Worm (Caenorhabditis elegans) whole organism, L2 larva: Measurements from ENCODE around the gene C14C10.2.

ENCODE experiments used
- C34F6.9 ChIP-seq: fragments of 150-350 bp; optimal IDR thresholded peaks from 2 replicates; lab custom pipeline; 2014; ENCODE audit warnings: missing biosample characterization, missing genetic modification characterization
- F13H6.1 ChIP-seq: sonication (generic microtip); optimal IDR thresholded peaks from 2 replicates; lab custom pipeline; 2016; ENCODE audit warnings: missing genetic modification characterization, missing compliant biosample characterization
- R02D3.7 ChIP-seq: fragments of 150-350 bp; optimal IDR thresholded peaks from 2 replicates; lab custom pipeline; 2014; ENCODE audit warnings: missing biosample characterization, missing genetic modification characterization
- Y55F3AM.14 ChIP-seq: fragments of 200-800 bp; sonication (Bioruptor generic); optimal IDR thresholded peaks from 2 replicates; lab custom pipeline; 2018; ENCODE audit warnings: mild to moderate bottlenecking, missing genetic modification characterization, missing compliant biosample characterization
- alr-1 ChIP-seq: fragments of 150-350 bp; optimal IDR thresholded peaks from 2 replicates; lab custom pipeline; 2014; ENCODE audit warnings: missing biosample characterization, missing genetic modification characterization
- aly-2 ChIP-seq: fragments of 150-350 bp; optimal IDR thresholded peaks from 2 replicates; lab custom pipeline; 2014; ENCODE audit warnings: missing biosample characterization, missing genetic modification characterization
- ama-1 ChIP-seq: fragments of 150-350 bp; optimal IDR thresholded peaks from 2 replicates; lab custom pipeline; 2018; ENCODE audit warnings: inconsistent platforms
- blmp-1 ChIP-seq: sonication (generic microtip); optimal IDR thresholded peaks from 2 replicates; lab custom pipeline; 2017; ENCODE audit warnings: missing genetic modification characterization, mild to moderate bottlenecking, missing compliant biosample characterization, antibody characterized with exemption, moderate library complexity; ENCODE audit not compliant: insufficient read depth
- ceh-16 ChIP-seq: fragments of 150-350 bp; optimal IDR thresholded peaks from 2 replicates; lab custom pipeline; 2014; ENCODE audit warnings: missing biosample characterization, missing genetic modification characterization
- dmd-4 ChIP-seq: sonication (generic microtip); optimal IDR thresholded peaks from 2 replicates; lab custom pipeline; 2017; ENCODE audit warnings: missing biosample characterization, missing genetic modification characterization
- egl-27 ChIP-seq: sonication (generic microtip); optimal IDR thresholded peaks from 3 replicates; lab custom pipeline; 2017; ENCODE audit warnings: missing biosample characterization, missing genetic modification reagents, missing genetic modification characterization
- elt-1 ChIP-seq: fragments of 150-350 bp; optimal IDR thresholded peaks from 2 replicates; lab custom pipeline; 2014; ENCODE audit warnings: missing biosample characterization, missing genetic modification characterization
- elt-3 ChIP-seq: sonication (generic microtip); optimal IDR thresholded peaks from 2 replicates; lab custom pipeline; 2017; ENCODE audit warnings: missing biosample characterization, missing genetic modification characterization
- fos-1 ChIP-seq: fragments of 150-350 bp; optimal IDR thresholded peaks from 2 replicates; lab custom pipeline; 2014; ENCODE audit warnings: missing biosample characterization, missing genetic modification characterization
- gmeb-1 ChIP-seq: fragments of 150-350 bp; optimal IDR thresholded peaks from 2 replicates; lab custom pipeline; 2014; ENCODE audit warnings: missing biosample characterization, missing genetic modification characterization
- lin-11 ChIP-seq: fragments of 150-350 bp; sonication (generic microtip); optimal IDR thresholded peaks from 2 replicates; lab custom pipeline; 2014; ENCODE audit warnings: missing biosample characterization, missing genetic modification characterization, inconsistent platforms, mixed read lengths
- lin-13 ChIP-seq: fragments of 150-350 bp; optimal IDR thresholded peaks from 2 replicates; lab custom pipeline; 2014; ENCODE audit warnings: missing biosample characterization, missing genetic modification reagents, missing genetic modification characterization
- lin-39 ChIP-seq: fragments of 150-350 bp; optimal IDR thresholded peaks from 2 replicates; lab custom pipeline; 2014; ENCODE audit warnings: missing biosample characterization, missing genetic modification reagents, missing genetic modification characterization
- lsy-2 ChIP-seq, 2 experiments: fragments of 150-350 bp in 1 of 2; sonication (generic microtip) in 1 of 2; optimal IDR thresholded peaks; 2 replicates each; lab custom pipeline; 2014 to 2017; ENCODE audit warnings: missing biosample characterization in 2 of 2, missing genetic modification characterization in 2 of 2
- mab-5 ChIP-seq: fragments of 150-350 bp; optimal IDR thresholded peaks from 2 replicates; lab custom pipeline; 2014; ENCODE audit warnings: missing biosample characterization, missing genetic modification characterization
- mbf-1 ChIP-seq: sonication (generic microtip); optimal IDR thresholded peaks from 2 replicates; lab custom pipeline; 2017; ENCODE audit warnings: missing biosample characterization, missing genetic modification characterization
- mdl-1 ChIP-seq, 2 experiments: fragments of 150-350 bp in 1 of 2; sonication (generic microtip) in 1 of 2; optimal IDR thresholded peaks; 2 replicates each; lab custom pipeline; 2017; ENCODE audit warnings: missing biosample characterization in 2 of 2, missing genetic modification characterization in 2 of 2
- nhr-10 ChIP-seq: sonication (generic microtip); optimal IDR thresholded peaks from 2 replicates; lab custom pipeline; 2017; ENCODE audit warnings: missing biosample characterization, missing genetic modification characterization
- nhr-11 ChIP-seq: fragments of 150-350 bp; optimal IDR thresholded peaks from 2 replicates; lab custom pipeline; 2014; ENCODE audit warnings: missing biosample characterization, missing genetic modification characterization
- nhr-12 ChIP-seq: fragments of 150-350 bp; optimal IDR thresholded peaks from 2 replicates; lab custom pipeline; 2014; ENCODE audit warnings: missing biosample characterization, missing genetic modification characterization
- nhr-129 ChIP-seq: fragments of 150-350 bp; optimal IDR thresholded peaks from 2 replicates; lab custom pipeline; 2014; ENCODE audit warnings: missing biosample characterization, missing genetic modification characterization
- nhr-21 ChIP-seq: fragments of 150-350 bp; optimal IDR thresholded peaks from 2 replicates; lab custom pipeline; 2014; ENCODE audit warnings: missing biosample characterization, missing genetic modification characterization
- nhr-23 ChIP-seq: fragments of 150-350 bp; optimal IDR thresholded peaks from 2 replicates; lab custom pipeline; 2014; ENCODE audit warnings: missing biosample characterization, missing genetic modification reagents, missing genetic modification characterization
- nhr-237 ChIP-seq: fragments of 150-350 bp; optimal IDR thresholded peaks from 2 replicates; lab custom pipeline; 2014; ENCODE audit warnings: missing biosample characterization, missing genetic modification characterization
- nhr-25 ChIP-seq: fragments of 150-350 bp; sonication (generic microtip); optimal IDR thresholded peaks from 3 replicates; lab custom pipeline; 2014; ENCODE audit warnings: missing biosample characterization, missing genetic modification characterization
- nhr-6 ChIP-seq: fragments of 150-350 bp; optimal IDR thresholded peaks from 2 replicates; lab custom pipeline; 2014; ENCODE audit warnings: missing biosample characterization, missing genetic modification characterization
- nhr-77 ChIP-seq: fragments of 150-350 bp; optimal IDR thresholded peaks from 2 replicates; lab custom pipeline; 2014; ENCODE audit warnings: missing biosample characterization, missing genetic modification characterization
- peb-1 ChIP-seq: fragments of 150-350 bp; optimal IDR thresholded peaks from 2 replicates; lab custom pipeline; 2014; ENCODE audit warnings: missing biosample characterization, missing genetic modification characterization
- sem-4 ChIP-seq: fragments of 150-350 bp; optimal IDR thresholded peaks from 2 replicates; lab custom pipeline; 2014; ENCODE audit warnings: missing biosample characterization, missing genetic modification reagents, missing genetic modification characterization
- skn-1 ChIP-seq: sonication (generic microtip); optimal IDR thresholded peaks from 2 replicates; lab custom pipeline; 2017; ENCODE audit warnings: missing biosample characterization, missing genetic modification characterization
- sma-3 ChIP-seq: sonication (generic microtip); optimal IDR thresholded peaks from 2 replicates; lab custom pipeline; 2016; ENCODE audit warnings: missing genetic modification reagents, missing genetic modification characterization, missing compliant biosample characterization
- sma-9 ChIP-seq, 2 experiments: fragments of 150-350 bp in 1 of 2; sonication (generic microtip) in 1 of 2; optimal IDR thresholded peaks; 2 replicates each; lab custom pipeline; 2014 to 2016; ENCODE audit warnings: missing genetic modification characterization in 2 of 2, mild to moderate bottlenecking in 1 of 2, missing biosample characterization in 1 of 2, missing compliant biosample characterization in 1 of 2, missing genetic modification reagents in 1 of 2, moderate library complexity in 1 of 2
- snpc-4 ChIP-seq: fragments of 150-350 bp; optimal IDR thresholded peaks from 2 replicates; lab custom pipeline; 2014; ENCODE audit warnings: missing biosample characterization, missing genetic modification characterization
- unc-39 ChIP-seq: fragments of 150-350 bp; optimal IDR thresholded peaks from 2 replicates; lab custom pipeline; 2014; ENCODE audit warnings: missing biosample characterization, missing genetic modification characterization
- unc-55 ChIP-seq: fragments of 150-350 bp; sonication (generic microtip); optimal IDR thresholded peaks from 3 replicates; lab custom pipeline; 2014; ENCODE audit warnings: missing biosample characterization, missing genetic modification reagents, missing genetic modification characterization
- unc-62 ChIP-seq: fragments of 150-350 bp; optimal IDR thresholded peaks from 2 replicates; lab custom pipeline; 2014; ENCODE audit warnings: missing biosample characterization, missing genetic modification reagents, missing genetic modification characterization
- zag-1 ChIP-seq: fragments of 150-350 bp; optimal IDR thresholded peaks from 2 replicates; lab custom pipeline; 2014; ENCODE audit warnings: missing biosample characterization, missing genetic modification characterization
- ztf-1 ChIP-seq: fragments of 200-800 bp; sonication (Bioruptor generic); conservative IDR thresholded peaks from 2 replicates; pipeline ENCODE4 v1.3.6; 2022; ENCODE audit warnings: missing genetic modification characterization, missing compliant biosample characterization
- ztf-11 ChIP-seq: sonication (generic microtip); optimal IDR thresholded peaks from 2 replicates; lab custom pipeline; 2017; ENCODE audit warnings: missing biosample characterization, missing genetic modification characterization
- ztf-4 ChIP-seq: fragments of 150-350 bp; optimal IDR thresholded peaks from 2 replicates; lab custom pipeline; 2014; ENCODE audit warnings: missing biosample characterization, missing genetic modification characterization

C14C10.2 gene

DNA sequence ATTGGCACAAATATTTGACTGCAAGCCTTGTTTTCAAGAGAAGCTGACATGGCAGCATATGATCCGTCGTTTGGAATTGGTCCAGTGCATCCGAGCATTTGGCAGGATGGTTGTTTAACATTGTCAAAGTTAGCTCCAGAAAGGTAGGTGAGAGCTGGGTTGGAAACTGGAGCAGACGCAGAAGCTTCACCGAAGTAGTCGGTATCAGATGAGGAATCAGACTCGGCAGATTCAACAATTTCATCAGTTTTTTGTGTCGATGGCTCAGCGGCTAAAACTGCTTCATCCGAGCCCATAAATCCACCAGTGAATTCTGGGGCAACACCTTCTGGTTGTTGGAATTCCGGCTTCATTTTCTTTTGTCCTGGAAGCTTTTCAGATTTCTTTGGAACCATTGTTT is 42.7 kb downstream of the C14C10.2 start:
- TF ChIP-seq ama-1 (lab: Kevin White, UChicago), result peak; percentile 69
- TF ChIP-seq nhr-129, result peak; percentile 1
- no peak for TF ChIP-seq nhr-237 (tag; lab: Kevin White, UChicago)
- no peak for TF ChIP-seq elt-1 (tag; lab: Kevin White, UChicago)
- TF ChIP-seq lsy-2 (tag; optimal IDR thresholded peaks at IDR 0.05; lab: Kevin White, UChicago), result no peak
- TF ChIP-seq nhr-6 (tag; lab: Kevin White, UChicago), result no peak
- TF ChIP-seq nhr-12 (tag; lab: Kevin White, UChicago), result no peak
- TF ChIP-seq aly-2 (tag; lab: Kevin White, UChicago), result no peak

- peak; percentile 38 for TF ChIP-seq nhr-25 (tag; lab: Kevin White, UChicago)
- peak; percentile 70 for TF ChIP-seq sma-9 (GFP tag; optimal IDR thresholded peaks at IDR 0.05; lab: Kevin White, UChicago)
- TF ChIP-seq sma-9 (tag; optimal IDR thresholded peaks at IDR 0.05; lab: Kevin White, UChicago), result no peak
- no peak for TF ChIP-seq unc-55 (GFP tag; lab: Kevin White, UChicago)
- no peak for TF ChIP-seq nhr-77 (tag; lab: Kevin White, UChicago)
- TF ChIP-seq sma-3 (GFP tag; lab: Kevin White, UChicago), result peak; percentile 79
- TF ChIP-seq elt-1 (tag; lab: Kevin White, UChicago), result no peak
- TF ChIP-seq blmp-1 (tag; lab: Kevin White, UChicago), result peak; percentile 57
- TF ChIP-seq nhr-10, result no peak
- TF ChIP-seq lsy-2 (tag; optimal IDR thresholded peaks at IDR 0.05; lab: Kevin White, UChicago), result peak in 1 of 2 experiments; percentile 29
- no peak for TF ChIP-seq snpc-4
- peak; percentile 89 for TF ChIP-seq nhr-21 (tag; lab: Kevin White, UChicago)
- peak; percentile 45 for TF ChIP-seq nhr-129
- no peak for TF ChIP-seq ceh-16
- no peak for TF ChIP-seq sem-4 (tag; lab: Kevin White, UChicago)
- TF ChIP-seq peb-1 (tag; lab: Kevin White, UChicago), result no peak
- peak; percentile 95 for TF ChIP-seq ama-1 (lab: Kevin White, UChicago)
- TF ChIP-seq alr-1 (tag; lab: Kevin White, UChicago), result no peak
- peak; percentile 1 for TF ChIP-seq gmeb-1
Observed at ce11 chrV:12548830-12549229, 43.4 kb downstream of the C14C10.2 start.

- no peak for TF ChIP-seq elt-3 (tag; lab: Kevin White, UChicago)
- no peak for TF ChIP-seq elt-1 (tag; lab: Kevin White, UChicago)
- no peak for TF ChIP-seq peb-1 (tag; lab: Kevin White, UChicago)
- no peak for TF ChIP-seq ama-1 (lab: Kevin White, UChicago)
- TF ChIP-seq ztf-11, result no peak
- no peak for TF ChIP-seq nhr-237 (tag; lab: Kevin White, UChicago)
- no peak for TF ChIP-seq nhr-10
- TF ChIP-seq sma-9 (GFP tag; optimal IDR thresholded peaks at IDR 0.05; lab: Kevin White, UChicago), result no peak
- TF ChIP-seq sma-9 (tag; optimal IDR thresholded peaks at IDR 0.05; lab: Kevin White, UChicago), result no peak
- no peak for TF ChIP-seq Y55F3AM.14 (GFP tag; lab: Kevin White, UChicago)
- no peak for TF ChIP-seq ztf-1 (GFP tag; lab: Robert Waterston, UW)
- no peak for TF ChIP-seq nhr-6 (tag; lab: Kevin White, UChicago)
- TF ChIP-seq nhr-12 (tag; lab: Kevin White, UChicago), result no peak
- TF ChIP-seq lin-11 (tag; lab: Kevin White, UChicago), result no peak
- peak; percentile 48 for TF ChIP-seq blmp-1 (tag; lab: Kevin White, UChicago)
- no peak for TF ChIP-seq C34F6.9 (tag; lab: Kevin White, UChicago)
- no peak for TF ChIP-seq lin-39 (tag; lab: Kevin White, UChicago)
- TF ChIP-seq nhr-21 (tag; lab: Kevin White, UChicago), result peak; percentile 60
- no peak for TF ChIP-seq ztf-4 (tag; lab: Kevin White, UChicago)
- TF ChIP-seq unc-39 (tag; lab: Kevin White, UChicago), result no peak
- no peak for TF ChIP-seq alr-1 (tag; lab: Kevin White, UChicago)
- no peak for TF ChIP-seq mdl-1 (tag; optimal IDR thresholded peaks at IDR 0.05; lab: Kevin White, UChicago)
- no peak for TF ChIP-seq ceh-16
- TF ChIP-seq fos-1 (tag; lab: Kevin White, UChicago), result peak; percentile 45
- TF ChIP-seq skn-1, result no peak
- no peak for TF ChIP-seq mab-5
- TF ChIP-seq sem-4 (tag; lab: Kevin White, UChicago), result no peak
- no peak for TF ChIP-seq gmeb-1
- TF ChIP-seq F13H6.1 (tag; lab: Kevin White, UChicago), result no peak
- no peak for TF ChIP-seq dmd-4
- TF ChIP-seq unc-55 (GFP tag; lab: Kevin White, UChicago), result no peak
- no peak for TF ChIP-seq aly-2 (tag; lab: Kevin White, UChicago)
- no peak for TF ChIP-seq unc-62 (GFP tag; lab: Kevin White, UChicago)
- no peak for TF ChIP-seq nhr-23 (tag; lab: Kevin White, UChicago)
- no peak for TF ChIP-seq sma-3 (GFP tag; lab: Kevin White, UChicago)
- TF ChIP-seq mbf-1, result no peak
- TF ChIP-seq R02D3.7 (tag; lab: Kevin White, UChicago), result no peak
- TF ChIP-seq lin-13 (GFP tag; lab: Kevin White, UChicago), result no peak
- TF ChIP-seq lsy-2 (tag; optimal IDR thresholded peaks at IDR 0.05; lab: Kevin White, UChicago), result peak in 1 of 2 experiments; percentile 43
- TF ChIP-seq nhr-25 (tag; lab: Kevin White, UChicago), result peak; percentile 37
- TF ChIP-seq nhr-11 (tag; lab: Kevin White, UChicago), result peak; percentile 83
- TF ChIP-seq nhr-77 (tag; lab: Kevin White, UChicago), result no peak
- no peak for TF ChIP-seq egl-27 (tag; lab: Kevin White, UChicago)
- TF ChIP-seq zag-1 (tag; lab: Kevin White, UChicago), result no peak
- TF ChIP-seq nhr-129, result no peak
Observed at ce11 chrV:12542683-12543319, 49.5 kb downstream of the C14C10.2 start.
